Fruit fly (Drosophila melanogaster) whole organism, embryonic: ENCODE results near the gene ldbr.

Experiments
- Bdp1 ChIP-seq: fragments of 200-800 bp; sonication (Bioruptor generic); optimal IDR thresholded peaks from 3 replicates; lab custom pipeline; 2016; ENCODE audit warnings: missing biosample characterization, missing genetic modification characterization
- BtbVII ChIP-seq: fragments of 200-800 bp; sonication (Bioruptor generic); optimal IDR thresholded peaks from 3 replicates; lab custom pipeline; 2017; ENCODE audit warnings: missing biosample characterization, mild to moderate bottlenecking, missing genetic modification characterization
- CG10147 ChIP-seq: fragments of 200-800 bp; sonication (Bioruptor generic); optimal IDR thresholded peaks from 2 replicates; lab custom pipeline; 2019; ENCODE audit warnings: missing biosample characterization, mild to moderate bottlenecking, missing genetic modification characterization, moderate library complexity
- CG11723 ChIP-seq: fragments of 200-800 bp; sonication (Bioruptor generic); optimal IDR thresholded peaks from 2 replicates; lab custom pipeline; 2017; ENCODE audit warnings: missing biosample characterization, mild to moderate bottlenecking, missing genetic modification characterization
- CG12299 ChIP-seq: fragments of 200-800 bp; sonication (Bioruptor generic); optimal IDR thresholded peaks from 2 replicates; lab custom pipeline; 2018; ENCODE audit warnings: missing biosample characterization, mild to moderate bottlenecking, missing genetic modification characterization
- CG13624 ChIP-seq: fragments of 200-800 bp; sonication (Bioruptor generic); optimal IDR thresholded peaks from 2 replicates; lab custom pipeline; 2016; ENCODE audit warnings: missing biosample characterization, missing genetic modification characterization
- CG14441 ChIP-seq: fragments of 200-800 bp; sonication (Bioruptor generic); IDR thresholded peaks from 2 replicates; pipeline ENCODE4 v1.3.6; 2022; ENCODE audit warnings: missing biosample characterization, missing genetic modification characterization
- CG15269 ChIP-seq: fragments of 200-800 bp; sonication (Bioruptor generic); optimal IDR thresholded peaks from 2 replicates; lab custom pipeline; 2018; ENCODE audit warnings: missing biosample characterization, mild to moderate bottlenecking, missing genetic modification characterization, moderate library complexity
- CG15514 ChIP-seq: fragments of 200-800 bp; sonication (Bioruptor generic); optimal IDR thresholded peaks from 3 replicates; lab custom pipeline; 2017; ENCODE audit warnings: missing biosample characterization, missing genetic modification characterization, mild to moderate bottlenecking, moderate library complexity, missing genetic modification reagents
- CG17912 ChIP-seq: fragments of 200-800 bp; sonication (Bioruptor generic); optimal IDR thresholded peaks from 2 replicates; lab custom pipeline; 2018; ENCODE audit warnings: missing biosample characterization, mild to moderate bottlenecking, missing genetic modification characterization
- CG1792 ChIP-seq: fragments of 200-800 bp; sonication (Bioruptor generic); optimal IDR thresholded peaks from 2 replicates; lab custom pipeline; 2016; ENCODE audit warnings: missing biosample characterization, missing genetic modification characterization
- CG18011 ChIP-seq: fragments of 200-800 bp; sonication (Bioruptor generic); optimal IDR thresholded peaks from 2 replicates; lab custom pipeline; 2017; ENCODE audit warnings: missing biosample characterization, missing genetic modification characterization, mild to moderate bottlenecking, moderate library complexity, missing genotype
- CG2889 ChIP-seq: fragments of 200-800 bp; sonication (Bioruptor generic); IDR thresholded peaks from 3 replicates; pipeline ENCODE4 v1.3.6; 2022; ENCODE audit warnings: missing biosample characterization, missing genetic modification characterization
- CG3065 ChIP-seq: fragments of 200-800 bp; sonication (Bioruptor generic); optimal IDR thresholded peaks from 2 replicates; lab custom pipeline; 2016; ENCODE audit warnings: missing biosample characterization, missing genetic modification characterization
- CG4820 ChIP-seq: fragments of 200-800 bp; sonication (Bioruptor generic); optimal IDR thresholded peaks from 3 replicates; lab custom pipeline; 2016; ENCODE audit warnings: missing biosample characterization, missing genetic modification characterization
- CG6272 ChIP-seq: fragments of 200-800 bp; sonication (Bioruptor generic); IDR thresholded peaks from 2 replicates; pipeline ENCODE4 v1.3.6; 2022; ENCODE audit warnings: missing biosample characterization, missing genetic modification characterization
- CG7271 ChIP-seq: fragments of 200-800 bp; sonication (Bioruptor generic); optimal IDR thresholded peaks from 2 replicates; lab custom pipeline; 2018; ENCODE audit warnings: missing biosample characterization, mild to moderate bottlenecking, missing genetic modification characterization, moderate library complexity
- CG7357 ChIP-seq: fragments of 200-800 bp; sonication (Bioruptor generic); IDR thresholded peaks from 3 replicates; pipeline ENCODE4 v1.3.6; 2022; ENCODE audit warnings: missing biosample characterization, missing genetic modification characterization
- CG7987 ChIP-seq: fragments of 200-800 bp; sonication (Bioruptor generic); optimal IDR thresholded peaks from 2 replicates; lab custom pipeline; 2018; ENCODE audit warnings: missing biosample characterization, mild to moderate bottlenecking, missing genetic modification characterization, moderate library complexity
- CG8281 ChIP-seq: fragments of 200-800 bp; sonication (Bioruptor generic); optimal IDR thresholded peaks from 2 replicates; lab custom pipeline; 2018; ENCODE audit warnings: missing biosample characterization, mild to moderate bottlenecking, missing genetic modification characterization, moderate library complexity
- CG9932 ChIP-seq: fragments of 200-800 bp; sonication (Bioruptor generic); IDR thresholded peaks from 2 replicates; pipeline ENCODE4 v1.3.6; 2022; ENCODE audit warnings: missing biosample characterization, missing genetic modification characterization
- CTCF ChIP-seq: fragments of 200-800 bp; sonication (Bioruptor generic); optimal IDR thresholded peaks from 2 replicates; lab custom pipeline; 2017; ENCODE audit warnings: missing biosample characterization, mild to moderate bottlenecking, missing genetic modification characterization, moderate library complexity
- CkIIα-i1 ChIP-seq: fragments of 200-800 bp; sonication (Bioruptor generic); IDR thresholded peaks from 2 replicates; pipeline ENCODE4 v1.3.6; 2022; ENCODE audit warnings: missing biosample characterization, missing genetic modification characterization
- CrebB ChIP-seq: fragments of 200-800 bp; sonication (Bioruptor generic); optimal IDR thresholded peaks from 3 replicates; lab custom pipeline; 2018; ENCODE audit warnings: missing biosample characterization, mild to moderate bottlenecking, missing genetic modification characterization
- Dbx ChIP-seq: fragments of 200-800 bp; sonication (Bioruptor generic); IDR thresholded peaks from 3 replicates; pipeline ENCODE4 v1.3.6; 2022; ENCODE audit warnings: missing biosample characterization, missing genetic modification characterization
- Doc2 ChIP-seq: fragments of 200-800 bp; sonication (Bioruptor generic); IDR thresholded peaks from 2 replicates; pipeline ENCODE4 v1.3.6; 2022; ENCODE audit warnings: missing biosample characterization, missing genetic modification characterization
- Elba2 ChIP-seq: fragments of 200-800 bp; sonication (Bioruptor generic); optimal IDR thresholded peaks from 3 replicates; lab custom pipeline; 2016; ENCODE audit warnings: missing biosample characterization, missing genetic modification characterization
- H15 ChIP-seq: fragments of 200-800 bp; sonication (Bioruptor generic); IDR thresholded peaks from 3 replicates; pipeline ENCODE4 v1.3.6; 2022; ENCODE audit warnings: missing biosample characterization, missing genetic modification characterization
- Stat92E ChIP-seq, 3 experiments: fragments of >200 bp in 2 of 3; fragments of 200-800 bp in 1 of 3; sonication (Bioruptor generic) in 1 of 3; optimal IDR thresholded peaks; 2 replicates each; lab custom pipeline; 2017 to 2019; ENCODE audit warnings: missing biosample characterization in 3 of 3, missing genetic modification characterization in 3 of 3, mild to moderate bottlenecking in 1 of 3, moderate library complexity in 1 of 3
- Tbp ChIP-seq: fragments of >200 bp; optimal IDR thresholded peaks from 2 replicates; lab custom pipeline; 2018; ENCODE audit warnings: missing biosample characterization, missing genetic modification characterization
- crc ChIP-seq: fragments of 200-800 bp; sonication (Bioruptor generic); optimal IDR thresholded peaks from 2 replicates; lab custom pipeline; 2016; ENCODE audit warnings: missing biosample characterization, missing genetic modification characterization
- en ChIP-seq: fragments of 200-800 bp; sonication (Bioruptor generic); optimal IDR thresholded peaks from 2 replicates; lab custom pipeline; 2016; ENCODE audit warnings: missing biosample characterization, missing genetic modification characterization
- fd96Cb ChIP-seq: fragments of 200-800 bp; sonication (Bioruptor generic); optimal IDR thresholded peaks from 2 replicates; lab custom pipeline; 2018; ENCODE audit warnings: missing biosample characterization, mild to moderate bottlenecking, missing genetic modification characterization, moderate library complexity
- jigr1 ChIP-seq: fragments of 200-800 bp; sonication (Bioruptor generic); IDR thresholded peaks from 3 replicates; pipeline ENCODE4 v1.3.6; 2022; ENCODE audit warnings: missing biosample characterization, missing genetic modification characterization
- klu ChIP-seq: fragments of 200-800 bp; sonication (Bioruptor generic); IDR thresholded peaks from 2 replicates; pipeline ENCODE4 v1.3.6; 2022; ENCODE audit warnings: missing biosample characterization, missing genetic modification characterization
- lilli ChIP-seq: fragments of 200-800 bp; sonication (Bioruptor generic); optimal IDR thresholded peaks from 3 replicates; lab custom pipeline; 2016; ENCODE audit warnings: missing biosample characterization, missing genetic modification characterization
- lov ChIP-seq, 2 experiments: fragments of 200-800 bp in 1 of 2; fragments of >200 bp in 1 of 2; sonication (Bioruptor generic) in 1 of 2; IDR thresholded peaks in 1 of 2; optimal IDR thresholded peaks in 1 of 2; 2 replicates in 1 of 2; 3 replicates in 1 of 2; pipeline versions ENCODE4 v1.3.6 to Lab custom; 2017 to 2022; ENCODE audit warnings: missing biosample characterization in 1 of 2, missing genetic modification characterization in 1 of 2
- luna ChIP-seq: fragments of 200-800 bp; sonication (Bioruptor generic); optimal IDR thresholded peaks from 2 replicates; lab custom pipeline; 2016; ENCODE audit warnings: missing biosample characterization, missing genetic modification characterization
- sc ChIP-seq, 3 experiments: fragments of >200 bp in 2 of 3; fragments of 200-800 bp in 1 of 3; sonication (Bioruptor generic) in 1 of 3; optimal IDR thresholded peaks; 2 replicates in 2 of 3; 3 replicates in 1 of 3; lab custom pipeline; 2017; ENCODE audit warnings: mild to moderate bottlenecking in 1 of 3, missing biosample characterization in 1 of 3, missing genetic modification characterization in 1 of 3, missing genetic modification reagents in 1 of 3
- sens ChIP-seq: fragments of 200-800 bp; sonication (Bioruptor generic); peaks from one replicate; lab custom pipeline; 2016; ENCODE audit warnings: missing biosample characterization, missing genetic modification characterization
- sima ChIP-seq: fragments of 200-800 bp; sonication (Bioruptor generic); optimal IDR thresholded peaks from 2 replicates; lab custom pipeline; 2016; ENCODE audit warnings: missing biosample characterization, missing genetic modification characterization
- sna ChIP-seq: fragments of 200-800 bp; sonication (Bioruptor generic); IDR thresholded peaks from 2 replicates; pipeline ENCODE4 v1.3.6; 2022; ENCODE audit warnings: missing biosample characterization, missing genetic modification characterization; ENCODE audit not compliant: partially characterized antibody
- tgo ChIP-seq: fragments of 200-800 bp; sonication (Bioruptor generic); IDR thresholded peaks from 3 replicates; pipeline ENCODE4 v1.3.6; 2022; ENCODE audit warnings: missing biosample characterization, missing genetic modification characterization
- tin ChIP-seq: fragments of 200-800 bp; sonication (Bioruptor generic); optimal IDR thresholded peaks from 3 replicates; lab custom pipeline; 2016; ENCODE audit warnings: missing biosample characterization, missing genetic modification characterization
- trem ChIP-seq: fragments of 200-800 bp; optimal IDR thresholded peaks from 3 replicates; lab custom pipeline; 2019; ENCODE audit warnings: missing biosample characterization, mild to moderate bottlenecking, missing genetic modification characterization, moderate library complexity
- tx ChIP-seq: fragments of 200-800 bp; sonication (Bioruptor generic); optimal IDR thresholded peaks from 2 replicates; lab custom pipeline; 2016; ENCODE audit warnings: missing biosample characterization, missing genetic modification characterization
- unc-4 ChIP-seq: fragments of 200-800 bp; sonication (Bioruptor generic); IDR thresholded peaks from 2 replicates; pipeline ENCODE4 v1.3.6; 2022; ENCODE audit warnings: missing biosample characterization, missing genetic modification characterization; ENCODE audit not compliant: partially characterized antibody
- unpg ChIP-seq: fragments of 200-800 bp; sonication (Bioruptor generic); optimal IDR thresholded peaks from 3 replicates; lab custom pipeline; 2018; ENCODE audit warnings: missing biosample characterization, mild to moderate bottlenecking, missing genetic modification characterization, moderate library complexity
- wdn ChIP-seq: fragments of 200-800 bp; sonication (Bioruptor generic); IDR thresholded peaks from 2 replicates; pipeline ENCODE4 v1.3.6; 2022; ENCODE audit warnings: missing biosample characterization, missing genetic modification characterization
- yki ChIP-seq: fragments of >200 bp; optimal IDR thresholded peaks from 3 replicates; lab custom pipeline; 2018
- zfh2 ChIP-seq: fragments of 200-800 bp; sonication (Bioruptor generic); optimal IDR thresholded peaks from 2 replicates; lab custom pipeline; 2016; ENCODE audit warnings: missing biosample characterization, missing genetic modification characterization

ldbr gene

DNA sequence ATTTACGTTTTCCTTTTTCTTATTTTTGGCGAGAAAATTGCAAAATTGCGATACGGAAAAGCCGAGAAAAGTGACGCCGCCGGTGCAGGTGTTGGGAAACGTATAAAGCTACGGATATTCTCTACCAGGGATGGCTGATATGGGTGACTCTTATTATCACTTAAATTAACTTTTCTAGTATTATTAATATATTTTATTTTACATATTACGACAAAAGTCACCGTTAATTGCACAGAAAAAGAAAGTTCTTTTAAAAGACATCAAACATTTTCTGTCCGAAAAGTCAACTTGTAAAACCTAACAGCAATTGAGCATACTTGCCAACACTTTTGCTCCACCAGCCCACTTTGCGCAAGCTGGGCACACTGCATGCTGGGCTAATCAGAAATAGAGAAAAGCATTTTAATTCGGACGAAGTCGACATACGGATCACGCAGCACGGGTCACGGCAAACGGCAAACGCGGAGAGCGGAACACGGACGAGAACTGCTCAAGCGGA, 6.1 kb downstream of the ldbr start, which contains the start of the genes Cds and Uba2 (continued):
- TF ChIP-seq yki (lab: Kevin White, UChicago) (no peak), CG10147 (GFP tag; lab: Kevin White, UChicago) (peak; percentile 93), CG3065 (GFP tag; lab: Kevin White, UChicago) (peak; percentile 78), unpg (GFP tag; lab: Kevin White, UChicago) (peak; percentile 93), tgo (GFP tag; lab: Robert Waterston, UW) (peak; percentile 92), lov (optimal IDR thresholded peaks at IDR 0.05; lab: Kevin White, UChicago) (no peak), lov (GFP tag; IDR thresholded peaks at IDR 0.05; lab: Robert Waterston, UW) (peak; percentile 77), CG15269 (tag; lab: Kevin White, UChicago) (peak; percentile 93), tx (peak; percentile 72), CG8281 (tag; lab: Kevin White, UChicago) (peak; percentile 75), unc-4 (GFP tag; lab: Robert Waterston, UW) (0 out of 2 replicates have a peak, but pooled peaks have one; percentile 29), CkIIα-i1 (no peak), CG7357 (GFP tag; lab: Robert Waterston, UW) (peak; percentile 76), CG15514 (GFP tag; lab: Kevin White, UChicago) (peak; percentile 94), lilli (GFP tag; lab: Kevin White, UChicago) (peak; percentile 94), Doc2 (GFP tag; lab: Robert Waterston, UW) (peak; percentile 60; the same call in 1 of the 2 replicates), CG6272 (GFP tag; lab: Robert Waterston, UW) (peak; percentile 92), fd96Cb (tag; lab: Kevin White, UChicago) (peak; percentile 87), CG2889 (GFP tag; lab: Robert Waterston, UW) (peak; percentile 81), sc (optimal IDR thresholded peaks at IDR 0.05; lab: Kevin White, UChicago) (no peak), sc (GFP tag; optimal IDR thresholded peaks at IDR 0.05; lab: Kevin White, UChicago) (peak; percentile 85), CG7271 (tag; lab: Kevin White, UChicago) (peak; percentile 74), sens (GFP tag; lab: Kevin White, UChicago) (peak; percentile 96), CG9932 (GFP tag; lab: Robert Waterston, UW) (peak; percentile 98), CrebB (peak; percentile 85), wdn (GFP tag; lab: Robert Waterston, UW) (peak; percentile 87), en (GFP tag; lab: Kevin White, UChicago) (no peak), CG14441 (GFP tag; lab: Robert Waterston, UW) (peak; percentile 91), CG11723 (peak; percentile 87), H15 (GFP tag; lab: Robert Waterston, UW) (peak; percentile 78; the same call in 2 of the 3 replicates), Bdp1 (GFP tag; lab: Kevin White, UChicago) (peak; percentile 61), Dbx (GFP tag; lab: Robert Waterston, UW) (peak; percentile 95), CG1792 (GFP tag; lab: Kevin White, UChicago) (peak; percentile 60), klu (GFP tag; lab: Robert Waterston, UW) (peak; percentile 88), tin (GFP tag; lab: Kevin White, UChicago) (peak; percentile 94), CTCF (GFP tag; lab: Kevin White, UChicago) (peak; percentile 30), sna (GFP tag; lab: Robert Waterston, UW) (no peak), CG18011 (peak; percentile 86), trem (tag; lab: Kevin White, UChicago) (peak; percentile 85), CG17912 (peak; percentile 83), luna (GFP tag; lab: Kevin White, UChicago) (peak; percentile 63), crc (GFP tag; lab: Kevin White, UChicago) (peak; percentile 32), CG7987 (GFP tag; lab: Kevin White, UChicago) (peak; percentile 84), Elba2 (GFP tag; lab: Kevin White, UChicago) (peak; percentile 85), sima (GFP tag; lab: Kevin White, UChicago) (no peak), Stat92E (GFP tag; optimal IDR thresholded peaks at IDR 0.05; lab: Kevin White, UChicago) (peak in 1 of 3 experiments; percentile 61), CG4820 (GFP tag; lab: Kevin White, UChicago) (peak; percentile 88), BtbVII (GFP tag; lab: Kevin White, UChicago) (peak; percentile 94), zfh2 (peak; percentile 90), jigr1 (GFP tag; lab: Robert Waterston, UW) (peak; percentile 84), CG13624 (GFP tag; lab: Kevin White, UChicago) (peak; percentile 86), CG12299 (tag; lab: Kevin White, UChicago) (peak; percentile 87), Tbp (GFP tag; lab: Kevin White, UChicago) (no peak)
